Fruit fly (Drosophila melanogaster): ENCODE results near the gene Mhcl.
A peak's percentile ranks its signal among the peaks of the same experiment; 100 is the strongest.

The Mhcl gene

DNA sequence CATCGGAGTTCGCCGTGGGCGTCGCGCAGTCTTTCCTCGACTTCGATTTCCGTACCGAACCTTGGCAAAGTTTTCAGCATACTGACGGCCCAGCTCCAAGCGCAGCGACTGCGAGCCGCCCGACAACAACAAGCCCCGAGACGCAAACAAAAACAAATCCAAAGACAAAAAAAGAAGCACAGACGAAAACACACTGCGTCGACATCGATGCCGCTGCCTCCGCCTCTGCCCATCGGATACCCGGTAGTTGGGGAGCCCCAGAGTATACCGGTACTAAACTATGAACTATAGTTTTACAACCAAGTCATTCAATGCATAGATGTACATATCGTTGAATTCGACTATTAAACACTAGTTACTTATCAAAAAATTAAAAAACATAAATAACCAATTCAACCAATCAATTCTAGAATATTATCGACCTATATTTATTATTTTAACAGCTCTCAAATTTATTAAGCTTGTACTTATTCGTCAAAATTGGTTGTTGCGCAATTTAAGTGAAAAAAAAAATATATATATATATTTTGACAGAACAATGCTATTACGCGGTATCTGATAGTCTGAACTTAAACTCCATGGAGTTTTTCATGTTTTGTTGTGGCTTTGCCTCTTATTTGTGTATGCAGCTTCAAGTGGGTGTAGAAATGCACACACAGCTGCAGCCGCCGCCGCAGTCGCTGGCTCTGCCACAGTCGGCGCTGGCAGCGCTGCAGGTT, 4.4 kb downstream of the Mhcl start (continued):
- peak; percentile 81 for TF ChIP-seq CG12659 (GFP tag; optimal IDR thresholded peaks at IDR 0.05)
- peak; percentile 56 for TF ChIP-seq kay (GFP tag; optimal IDR thresholded peaks at IDR 0.05)
- no peak for TF ChIP-seq sc (optimal IDR thresholded peaks at IDR 0.05)
- peak; percentile 79 for TF ChIP-seq sc (GFP tag; optimal IDR thresholded peaks at IDR 0.05)
- TF ChIP-seq CG18476 (GFP tag; optimal IDR thresholded peaks at IDR 0.05): peak; percentile 63
- TF ChIP-seq Dll (GFP tag; IDR thresholded peaks at IDR 0.05; ENCODE audit: partially characterized antibody): no peak
- TF ChIP-seq cas (GFP tag; IDR thresholded peaks at IDR 0.05): no peak
- peak; percentile 57 for TF ChIP-seq CG15011 (GFP tag; optimal IDR thresholded peaks at IDR 0.05)
- no peak for TF ChIP-seq CG9609 (GFP tag; optimal IDR thresholded peaks at IDR 0.05)
- TF ChIP-seq Dip2 (GFP tag; IDR thresholded peaks at IDR 0.05): no peak
- TF ChIP-seq CG30020 (tag; optimal IDR thresholded peaks at IDR 0.05): no peak
- no peak for TF ChIP-seq CG7745 (tag; optimal IDR thresholded peaks at IDR 0.05)
- peak; percentile 80 for TF ChIP-seq CG4820 (GFP tag; optimal IDR thresholded peaks at IDR 0.05)
- no peak for TF ChIP-seq otp (GFP tag; IDR thresholded peaks at IDR 0.05)
- no peak for TF ChIP-seq NFAT (GFP tag; IDR thresholded peaks at IDR 0.05)
- no peak for TF ChIP-seq CG5953 (GFP tag; IDR thresholded peaks at IDR 0.05)
- 0 out of 3 replicates have a peak, but pooled peaks have one; percentile 40 for TF ChIP-seq H15 (GFP tag; IDR thresholded peaks at IDR 0.05)
- peak; percentile 86 for TF ChIP-seq Oli (tag; optimal IDR thresholded peaks at IDR 0.05)
- peak; percentile 95 for TF ChIP-seq sens (GFP tag)
- TF ChIP-seq CG18262 (tag; optimal IDR thresholded peaks at IDR 0.05): peak; percentile 95
- no peak for TF ChIP-seq CG2129 (GFP tag; IDR thresholded peaks at IDR 0.05; ENCODE audit: partially characterized antibody)
- 0 out of 2 replicates have a peak, but pooled peaks have one; percentile 25 for TF ChIP-seq CG4730 (GFP tag; IDR thresholded peaks at IDR 0.05)
- TF ChIP-seq lab (GFP tag; optimal IDR thresholded peaks at IDR 0.05): peak; percentile 43
- TF ChIP-seq Doc3 (GFP tag; IDR thresholded peaks at IDR 0.05; ENCODE audit: partially characterized antibody): no peak
- no peak for TF ChIP-seq dati (GFP tag; IDR thresholded peaks at IDR 0.05)
- peak; percentile 35 for TF ChIP-seq trh (GFP tag; optimal IDR thresholded peaks at IDR 0.05)
- TF ChIP-seq Nf-YC (tag; optimal IDR thresholded peaks at IDR 0.05): peak; percentile 49
- TF ChIP-seq abd-A (tag; optimal IDR thresholded peaks at IDR 0.05): no peak
- TF ChIP-seq E2f2 (GFP tag; IDR thresholded peaks at IDR 0.05): no peak
- no peak for TF ChIP-seq eve (GFP tag; optimal IDR thresholded peaks at IDR 0.05)
- TF ChIP-seq wdn (GFP tag; IDR thresholded peaks at IDR 0.05): no peak
- TF ChIP-seq tll (GFP tag; optimal IDR thresholded peaks at IDR 0.05): no peak
- peak; percentile 80 for TF ChIP-seq bcd (GFP tag; optimal IDR thresholded peaks at IDR 0.05)
- no peak for TF ChIP-seq sug (tag; optimal IDR thresholded peaks at IDR 0.05)
- TF ChIP-seq CG32772 (GFP tag; IDR thresholded peaks at IDR 0.05): 0 out of 2 replicates have a peak, but pooled peaks have one; percentile 57
- TF ChIP-seq CG12744 (GFP tag; optimal IDR thresholded peaks at IDR 0.05): no peak
- peak in 1 of 2 experiments; percentile 88 for TF ChIP-seq Hr51 (GFP tag; optimal IDR thresholded peaks at IDR 0.05)
- TF ChIP-seq vvl (GFP tag; IDR thresholded peaks at IDR 0.05): peak; percentile 48
- TF ChIP-seq CG9437 (GFP tag; optimal IDR thresholded peaks at IDR 0.05): peak; percentile 85
- TF ChIP-seq CG7372 (GFP tag; IDR thresholded peaks at IDR 0.05): no peak
- peak; percentile 67 for TF ChIP-seq Nf-YB (GFP tag; optimal IDR thresholded peaks at IDR 0.05)
- TF ChIP-seq jing (GFP tag; optimal IDR thresholded peaks at IDR 0.05): peak; percentile 44
- peak; percentile 56 for TF ChIP-seq CG13296 (GFP tag; optimal IDR thresholded peaks at IDR 0.05)
- TF ChIP-seq CG2712 (tag; optimal IDR thresholded peaks at IDR 0.05): peak; percentile 89
- TF ChIP-seq h (optimal IDR thresholded peaks at IDR 0.05): no peak
- TF ChIP-seq tap (tag; optimal IDR thresholded peaks at IDR 0.05): no peak
- TF ChIP-seq Poxn (GFP tag; IDR thresholded peaks at IDR 0.05): no peak
- no peak for TF ChIP-seq CrebB (tag; optimal IDR thresholded peaks at IDR 0.05)
- TF ChIP-seq sens-2 (GFP tag; IDR thresholded peaks at IDR 0.05): no peak
- peak; percentile 38 for TF ChIP-seq CG2116 (GFP tag; optimal IDR thresholded peaks at IDR 0.05)
